Fruit fly (Drosophila melanogaster) whole organism, embryonic: ENCODE measurements around the gene CG5516.

Experiments used
- CG10321 ChIP-seq: fragments of 200-800 bp; sonication (Bioruptor generic); IDR thresholded peaks from 2 replicates; pipeline ENCODE4 v1.3.6; 2022; ENCODE audit warnings: missing biosample characterization, missing genetic modification characterization
- CG12942 ChIP-seq: fragments of 200-800 bp; sonication (Bioruptor generic); optimal IDR thresholded peaks from 3 replicates; lab custom pipeline; 2016; ENCODE audit warnings: missing biosample characterization, missing genetic modification characterization
- CG31441 ChIP-seq: fragments of 200-800 bp; sonication (Bioruptor generic); IDR thresholded peaks from 2 replicates; pipeline ENCODE4 v1.3.6; 2022; ENCODE audit warnings: missing biosample characterization, missing genetic modification characterization
- CG6854 ChIP-seq: fragments of 200-800 bp; sonication (Bioruptor generic); optimal IDR thresholded peaks from 3 replicates; lab custom pipeline; 2017; ENCODE audit warnings: missing biosample characterization, mild to moderate bottlenecking, missing genetic modification characterization
- Ets65A ChIP-seq: fragments of 200-800 bp; sonication (Bioruptor generic); peaks from one replicate; lab custom pipeline; 2016; ENCODE audit warnings: missing biosample characterization, missing genetic modification characterization
- H15 ChIP-seq: fragments of 200-800 bp; sonication (Bioruptor generic); IDR thresholded peaks from 3 replicates; pipeline ENCODE4 v1.3.6; 2022; ENCODE audit warnings: missing biosample characterization, missing genetic modification characterization
- esg ChIP-seq: fragments of 200-800 bp; sonication (Bioruptor generic); conservative IDR thresholded peaks from 2 replicates; pipeline ENCODE4 v1.3.6; 2022; ENCODE audit warnings: missing biosample characterization, missing genetic modification characterization
- gem ChIP-seq: fragments of 200-800 bp; sonication (Bioruptor generic); optimal IDR thresholded peaks from 2 replicates; lab custom pipeline; 2019; ENCODE audit warnings: missing biosample characterization, mild to moderate bottlenecking, missing genetic modification characterization, moderate library complexity
- gsb ChIP-seq: fragments of 200-800 bp; sonication (Bioruptor generic); IDR thresholded peaks from 2 replicates; pipeline ENCODE4 v1.3.6; 2022; ENCODE audit warnings: missing biosample characterization, missing genetic modification characterization
- ind ChIP-seq: fragments of 200-800 bp; sonication (Bioruptor generic); optimal IDR thresholded peaks from 3 replicates; lab custom pipeline; 2016; ENCODE audit warnings: missing biosample characterization, missing genetic modification characterization
- kay ChIP-seq: fragments of 200-800 bp; sonication (Bioruptor generic); optimal IDR thresholded peaks from 2 replicates; lab custom pipeline; 2016; ENCODE audit warnings: missing biosample characterization, missing genetic modification characterization
- mirr ChIP-seq: fragments of 200-800 bp; sonication (Bioruptor generic); optimal IDR thresholded peaks from 3 replicates; lab custom pipeline; 2018; ENCODE audit warnings: missing biosample characterization, mild to moderate bottlenecking, missing genetic modification characterization
- pnt ChIP-seq: fragments of 200-800 bp; sonication (Bioruptor generic); optimal IDR thresholded peaks from 3 replicates; lab custom pipeline; 2016; ENCODE audit warnings: missing biosample characterization, missing genetic modification characterization
- usp ChIP-seq: fragments of >200 bp; optimal IDR thresholded peaks from 2 replicates; lab custom pipeline; 2017; ENCODE audit warnings: missing biosample characterization, missing genetic modification characterization

dm6 chr3R:15972298-15972978 lies 8.8 kb downstream of the CG5516 start, which contains the start of gene mor:
- TF ChIP-seq gem (no peak), mirr (GFP tag; lab: Kevin White, UChicago) (no peak), usp (GFP tag; lab: Kevin White, UChicago) (no peak), CG12942 (GFP tag; lab: Kevin White, UChicago) (no peak), Ets65A (no peak), ind (no peak), CG10321 (no peak), kay (GFP tag; lab: Kevin White, UChicago) (no peak), gsb (GFP tag; lab: Robert Waterston, UW) (no peak), esg (GFP tag; lab: Robert Waterston, UW) (no peak), pnt (GFP tag; lab: Kevin White, UChicago) (no peak), H15 (GFP tag; lab: Robert Waterston, UW) (no peak), CG6854 (GFP tag; lab: Kevin White, UChicago) (no peak), CG31441 (GFP tag; lab: Robert Waterston, UW) (no peak)
